Worm (Caenorhabditis elegans) whole organism, late embryonic: Measurements from ENCODE around the gene Y57G11A.4.

Source experiments
- C08G9.2 ChIP-seq: sonication (generic microtip); optimal IDR thresholded peaks from 2 replicates; lab custom pipeline; 2016; ENCODE audit warnings: mild to moderate bottlenecking, missing genetic modification characterization, moderate library complexity, missing compliant biosample characterization
- F13H6.1 ChIP-seq: sonication (generic microtip); optimal IDR thresholded peaks from 2 replicates; lab custom pipeline; 2016; ENCODE audit warnings: missing genetic modification characterization, missing compliant biosample characterization
- ahr-1 ChIP-seq: sonication (generic microtip); optimal IDR thresholded peaks from 2 replicates; lab custom pipeline; 2016; ENCODE audit warnings: missing genetic modification characterization, missing compliant biosample characterization
- ama-1 ChIP-seq: fragments of 150-350 bp; optimal IDR thresholded peaks from 2 replicates; lab custom pipeline; 2014
- ceh-18 ChIP-seq: sonication (generic microtip); optimal IDR thresholded peaks from 2 replicates; lab custom pipeline; 2016; ENCODE audit warnings: missing genetic modification characterization, missing compliant biosample characterization
- ceh-19 ChIP-seq: fragments of 200-800 bp; sonication (Bioruptor generic); optimal IDR thresholded peaks from 2 replicates; lab custom pipeline; 2018; ENCODE audit warnings: mild to moderate bottlenecking, missing genetic modification characterization, missing compliant biosample characterization
- ceh-2 ChIP-seq: sonication (generic microtip); optimal IDR thresholded peaks from 2 replicates; lab custom pipeline; 2016; ENCODE audit warnings: missing genotype, missing genetic modification characterization, missing compliant biosample characterization
- ceh-30 ChIP-seq: fragments of 150-350 bp; optimal IDR thresholded peaks from 2 replicates; lab custom pipeline; 2014; ENCODE audit warnings: missing biosample characterization, missing genetic modification characterization
- ceh-34 ChIP-seq: sonication (generic microtip); optimal IDR thresholded peaks from 2 replicates; lab custom pipeline; 2016; ENCODE audit warnings: mild to moderate bottlenecking, missing genetic modification characterization, missing compliant biosample characterization
- ceh-45 ChIP-seq: fragments of 200-800 bp; sonication (Bioruptor generic); IDR thresholded peaks from 2 replicates; pipeline ENCODE4 v1.3.6; 2022; ENCODE audit warnings: missing genetic modification reagents, missing genetic modification characterization, missing compliant biosample characterization
- dve-1 ChIP-seq: sonication (generic microtip); optimal IDR thresholded peaks from 2 replicates; lab custom pipeline; 2017; ENCODE audit warnings: antibody characterized with exemption, mild to moderate bottlenecking, missing genetic modification characterization, missing compliant biosample characterization
- elt-2 ChIP-seq: sonication (generic microtip); optimal IDR thresholded peaks from 2 replicates; lab custom pipeline; 2016; ENCODE audit warnings: missing genetic modification reagents, missing genetic modification characterization, missing compliant biosample characterization
- ets-4 ChIP-seq: sonication (generic microtip); optimal IDR thresholded peaks from 2 replicates; lab custom pipeline; 2016; ENCODE audit warnings: missing genetic modification characterization, missing compliant biosample characterization
- fax-1 ChIP-seq: sonication (generic microtip); optimal IDR thresholded peaks from 2 replicates; lab custom pipeline; 2016; ENCODE audit warnings: missing genotype, missing genetic modification characterization, missing compliant biosample characterization
- fkh-10 ChIP-seq: fragments of 150-350 bp; optimal IDR thresholded peaks from 2 replicates; lab custom pipeline; 2014; ENCODE audit warnings: missing biosample characterization, missing genetic modification reagents, missing genetic modification characterization
- fkh-6 ChIP-seq: sonication (generic microtip); optimal IDR thresholded peaks from 2 replicates; lab custom pipeline; 2016; ENCODE audit warnings: missing genetic modification characterization, missing compliant biosample characterization
- gmeb-2 ChIP-seq: sonication (generic microtip); optimal IDR thresholded peaks from 2 replicates; lab custom pipeline; 2016; ENCODE audit warnings: missing genetic modification characterization, inconsistent platforms, missing compliant biosample characterization
- hlh-15 ChIP-seq: sonication (generic microtip); optimal IDR thresholded peaks from 2 replicates; lab custom pipeline; 2016; ENCODE audit warnings: missing genetic modification characterization, missing compliant biosample characterization
- hlh-30 ChIP-seq: sonication (generic microtip); optimal IDR thresholded peaks from 2 replicates; lab custom pipeline; 2017; ENCODE audit warnings: antibody characterized with exemption, missing genetic modification characterization, missing compliant biosample characterization; ENCODE audit not compliant: insufficient read depth
- hlh-6 ChIP-seq: sonication (generic microtip); optimal IDR thresholded peaks from 2 replicates; lab custom pipeline; 2016; ENCODE audit warnings: missing genotype, missing genetic modification characterization, missing compliant biosample characterization
- lim-6 ChIP-seq: sonication (generic microtip); optimal IDR thresholded peaks from 2 replicates; lab custom pipeline; 2016; ENCODE audit warnings: missing genetic modification characterization, missing compliant biosample characterization
- lin-11 ChIP-seq: fragments of 200-800 bp; sonication (Bioruptor generic); optimal IDR thresholded peaks from 2 replicates; lab custom pipeline; 2018; ENCODE audit warnings: mild to moderate bottlenecking, missing genetic modification characterization, missing compliant biosample characterization
- madf-2 ChIP-seq: sonication (generic microtip); optimal IDR thresholded peaks from 2 replicates; lab custom pipeline; 2017; ENCODE audit warnings: missing genetic modification characterization, missing compliant biosample characterization
- mec-3 ChIP-seq: sonication (generic microtip); optimal IDR thresholded peaks from 2 replicates; lab custom pipeline; 2016; ENCODE audit warnings: borderline replicate concordance, missing genetic modification characterization, missing compliant biosample characterization
- nhr-11 ChIP-seq: fragments of 150-350 bp; optimal IDR thresholded peaks from 2 replicates; lab custom pipeline; 2014; ENCODE audit warnings: missing biosample characterization, missing genetic modification characterization
- odd-2 ChIP-seq: sonication (generic microtip); optimal IDR thresholded peaks from 2 replicates; lab custom pipeline; 2017; ENCODE audit warnings: antibody characterized with exemption, mild to moderate bottlenecking, missing genetic modification characterization, missing compliant biosample characterization
- pag-3 ChIP-seq: sonication (generic microtip); optimal IDR thresholded peaks from 2 replicates; lab custom pipeline; 2016; ENCODE audit warnings: missing compliant biosample characterization, missing genetic modification characterization, borderline replicate concordance
- pha-4 ChIP-seq: fragments of 150-350 bp; optimal IDR thresholded peaks from 2 replicates; lab custom pipeline; 2018; ENCODE audit warnings: missing biosample characterization, missing genetic modification reagents, missing genetic modification characterization
- pqm-1 ChIP-seq: sonication (generic microtip); optimal IDR thresholded peaks from 2 replicates; lab custom pipeline; 2016; ENCODE audit warnings: missing genetic modification characterization, missing compliant biosample characterization
- sox-2 ChIP-seq: fragments of 200-800 bp; sonication (Bioruptor generic); IDR thresholded peaks from 2 replicates; pipeline ENCODE4 v1.3.6; 2022; ENCODE audit warnings: missing genetic modification reagents, missing genetic modification characterization, missing compliant biosample characterization
- syd-9 ChIP-seq: sonication (generic microtip); optimal IDR thresholded peaks from 2 replicates; lab custom pipeline; 2016; ENCODE audit warnings: mild to moderate bottlenecking, missing genetic modification characterization, moderate library complexity, missing compliant biosample characterization
- ttx-3 ChIP-seq: sonication (generic microtip); optimal IDR thresholded peaks from 2 replicates; lab custom pipeline; 2016; ENCODE audit warnings: missing genetic modification reagents, missing genetic modification characterization, missing compliant biosample characterization
- unc-3 ChIP-seq, 2 experiments: fragments of 200-800 bp in 1 of 2; sonication (Bioruptor generic) in 1 of 2; sonication (generic microtip) in 1 of 2; conservative IDR thresholded peaks in 1 of 2; optimal IDR thresholded peaks in 1 of 2; 2 replicates each; pipeline versions ENCODE4 v1.3.6 to Lab custom; 2016 to 2022; ENCODE audit warnings: missing compliant biosample characterization in 2 of 2, missing genetic modification characterization in 2 of 2, missing genetic modification reagents in 1 of 2
- unc-86 ChIP-seq: sonication (generic microtip); optimal IDR thresholded peaks from 2 replicates; lab custom pipeline; 2016; ENCODE audit warnings: missing genetic modification characterization, missing compliant biosample characterization

Y57G11A.4 gene

DNA sequence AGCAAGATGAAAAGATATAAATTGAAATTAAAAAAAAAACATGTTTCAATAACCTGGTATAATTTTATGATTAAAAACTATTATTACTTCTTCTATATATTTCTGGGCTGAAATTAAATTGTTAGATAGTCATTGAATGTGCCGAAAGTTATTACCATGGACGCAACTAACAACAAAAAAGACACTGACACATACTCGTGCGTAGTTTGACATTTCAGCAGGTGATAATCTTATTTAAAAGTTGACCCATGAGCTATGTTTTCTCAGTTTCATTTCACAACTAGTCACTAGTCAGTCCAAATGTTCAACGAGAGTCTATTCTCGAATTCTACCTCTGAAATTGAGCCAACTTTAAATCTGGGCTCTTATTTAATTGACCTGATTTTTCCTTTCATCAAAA, 46.6 kb downstream of the Y57G11A.4 start, which contains the start of gene T27E7.3:
Gene T27E7.3, plus strand, starts transcription at position 301 of the 400 bp plus-strand sequence.
- TF ChIP-seq fkh-10 (GFP tag; lab: Kevin White, UChicago) (no peak), nhr-11 (tag; lab: Kevin White, UChicago) (no peak), dve-1 (tag; lab: Kevin White, UChicago) (no peak)

DNA sequence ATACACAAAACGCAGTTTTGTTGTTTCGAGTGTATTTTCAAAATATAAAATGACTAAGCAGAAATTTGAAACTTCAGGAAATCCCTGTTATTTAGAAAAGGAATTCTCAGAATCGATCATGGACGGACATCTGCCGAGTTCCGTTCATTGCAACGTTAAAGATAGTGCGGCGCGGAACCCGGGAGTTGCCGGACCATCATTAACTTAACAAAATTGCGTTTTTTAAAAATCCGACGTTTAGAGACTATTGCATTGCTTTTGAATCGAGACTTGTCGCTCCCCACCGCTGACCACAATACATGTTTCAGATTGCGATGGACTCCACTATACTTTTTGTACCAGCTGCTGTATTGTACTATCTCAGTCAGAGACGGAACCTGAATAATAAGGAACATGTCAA, 47.9 kb downstream of the Y57G11A.4 start:
- TF ChIP-seq ceh-45 (no peak), fax-1 (no peak), ceh-19 (GFP tag; lab: Kevin White, UChicago) (no peak), hlh-30 (tag; lab: Kevin White, UChicago) (no peak), nhr-11 (tag; lab: Kevin White, UChicago) (no peak), pha-4 (tag; lab: Kevin White, UChicago) (no peak), C08G9.2 (no peak), sox-2 (GFP tag; lab: Robert Waterston, UW) (no peak), ceh-2 (no peak), syd-9 (no peak), ceh-34 (tag; lab: Kevin White, UChicago) (no peak), hlh-15 (tag; lab: Kevin White, UChicago) (no peak), mec-3 (tag; lab: Kevin White, UChicago) (no peak), ahr-1 (tag; lab: Kevin White, UChicago) (no peak), elt-2 (tag; lab: Kevin White, UChicago) (no peak)
- TF ChIP-seq, all 69 proteins: peak for 0

DNA sequence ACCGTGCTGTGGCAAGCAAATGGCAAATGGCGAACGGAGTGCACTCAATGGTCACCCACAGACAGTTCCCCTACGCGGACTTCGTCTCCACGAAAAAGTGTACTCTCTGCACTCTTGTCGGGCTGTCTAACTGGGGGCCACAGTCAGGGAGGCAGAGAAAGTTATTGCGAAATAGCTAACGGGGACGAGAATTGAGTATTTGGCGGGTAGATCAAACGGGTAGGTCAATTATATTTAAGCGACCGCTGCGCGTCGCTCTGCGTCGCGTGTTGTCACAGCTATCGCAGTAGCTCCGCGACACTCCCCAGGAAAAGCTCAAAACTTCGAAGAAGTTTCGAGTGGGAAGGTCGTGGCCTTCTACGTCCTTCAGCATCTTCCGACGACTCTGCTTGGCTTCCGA, 50.3 kb downstream of the Y57G11A.4 start:
- no peak for TF ChIP-seq lin-11
- no peak for TF ChIP-seq madf-2 (tag; lab: Kevin White, UChicago)
- TF ChIP-seq hlh-15 (tag; lab: Kevin White, UChicago), result no peak
- TF ChIP-seq pha-4 (tag; lab: Kevin White, UChicago), result no peak
- TF ChIP-seq ceh-30 (tag; lab: Kevin White, UChicago), result no peak
- TF ChIP-seq ttx-3 (tag; lab: Kevin White, UChicago), result no peak
- TF ChIP-seq ets-4 (tag; lab: Kevin White, UChicago), result no peak
- TF ChIP-seq pqm-1 (tag; lab: Kevin White, UChicago), result no peak
- TF ChIP-seq syd-9, result no peak
- no peak for TF ChIP-seq fkh-10 (GFP tag; lab: Kevin White, UChicago)
- TF ChIP-seq ceh-19 (GFP tag; lab: Kevin White, UChicago), result no peak
- no peak for TF ChIP-seq ama-1 (lab: Kevin White, UChicago)
- no peak for TF ChIP-seq gmeb-2
- TF ChIP-seq lim-6 (tag; lab: Kevin White, UChicago), result no peak
- no peak for TF ChIP-seq ceh-18 (tag; lab: Kevin White, UChicago)
- no peak for TF ChIP-seq mec-3 (tag; lab: Kevin White, UChicago)
- TF ChIP-seq hlh-6 (tag; lab: Kevin White, UChicago), result no peak

DNA sequence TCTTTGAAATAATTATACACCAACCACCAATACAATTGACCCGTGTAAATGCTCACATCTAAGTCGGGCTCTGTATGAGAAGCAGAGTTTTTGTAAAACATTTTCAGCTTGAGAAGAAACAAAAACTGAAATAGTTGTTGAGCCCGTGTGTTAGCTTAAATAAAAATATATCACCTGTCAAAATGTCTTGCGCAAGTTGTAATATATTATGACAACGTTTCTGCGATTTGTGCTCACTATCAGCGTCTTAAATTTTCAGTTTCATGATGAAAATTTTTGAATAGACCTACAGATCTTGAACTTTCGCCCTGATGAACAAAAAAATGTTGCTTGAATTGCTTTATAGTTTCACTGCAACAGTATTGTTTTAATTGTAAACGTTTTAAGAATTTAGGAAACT, 52.9 kb downstream of the Y57G11A.4 start, which contains the start of gene T27E7.4:
Gene T27E7.4, minus strand, starts transcription at position 101 of the 400 bp plus-strand sequence.
- TF ChIP-seq fkh-6 (tag; lab: Kevin White, UChicago) (no peak), pag-3 (tag; lab: Kevin White, UChicago) (no peak), unc-86 (tag; lab: Kevin White, UChicago) (no peak), odd-2 (tag; lab: Kevin White, UChicago) (no peak), ceh-18 (tag; lab: Kevin White, UChicago) (no peak), F13H6.1 (tag; lab: Kevin White, UChicago) (no peak), unc-3 (GFP tag; conservative IDR thresholded peaks at IDR 0.05; lab: Robert Waterston, UW) (no peak), unc-3 (tag; optimal IDR thresholded peaks at IDR 0.05; lab: Kevin White, UChicago) (no peak), ama-1 (lab: Kevin White, UChicago) (no peak)
- TF ChIP-seq, all 69 proteins: peak for 0
